Worm (Caenorhabditis elegans): ENCODE measurements around the gene pot-1.

DNA sequence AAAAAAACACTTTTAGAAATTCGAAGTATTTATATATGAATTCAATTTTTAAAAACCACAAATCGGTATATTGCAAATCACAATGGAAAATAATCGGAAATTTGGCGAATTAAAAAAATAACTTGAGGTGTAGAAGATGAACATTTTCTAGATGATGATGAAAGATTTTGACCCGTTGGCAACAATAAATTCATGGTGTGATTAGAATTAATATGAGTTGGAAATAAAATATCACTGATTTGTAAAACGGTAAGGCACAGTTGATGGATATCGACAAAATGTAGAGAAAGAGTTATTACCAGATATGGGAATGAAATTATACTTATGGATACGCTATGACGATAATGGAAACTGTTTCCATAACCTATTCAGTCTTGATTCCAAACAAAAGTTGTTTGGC is 21.2 kb downstream of the pot-1 start:
- TF ChIP-seq ztf-11 (tag; optimal IDR thresholded peaks at IDR 0.05) (no peak), elt-1 (tag; optimal IDR thresholded peaks at IDR 0.05; ENCODE audit: borderline replicate concordance, insufficient read depth) (no peak), lsy-2 (tag; optimal IDR thresholded peaks at IDR 0.05) (no peak), snpc-4 (tag; optimal IDR thresholded peaks at IDR 0.05) (no peak), hlh-1 (tag; optimal IDR thresholded peaks at IDR 0.05) (no peak), unc-39 (tag; optimal IDR thresholded peaks at IDR 0.05) (no peak), ces-1 (GFP tag; optimal IDR thresholded peaks at IDR 0.05) (no peak), sem-2 (GFP tag; optimal IDR thresholded peaks at IDR 0.05) (no peak), unc-62 (GFP tag; optimal IDR thresholded peaks at IDR 0.05) (no peak), nhr-28 (tag; optimal IDR thresholded peaks at IDR 0.05) (no peak), elt-3 (tag; optimal IDR thresholded peaks at IDR 0.05) (no peak)

All from whole organism, mixed stage, embryonic.